Worm (Caenorhabditis elegans): ENCODE measurements around the gene gcy-11.

- TF ChIP-seq ztf-23 (GFP tag; IDR thresholded peaks at IDR 0.05) (0 out of 2 replicates have a peak, but pooled peaks have one; percentile 25), klf-2 (GFP tag; conservative IDR thresholded peaks at IDR 0.05) (no peak), cog-1 (tag; optimal IDR thresholded peaks at IDR 0.05) (no peak)
These were observed 3.0 kb upstream of the gcy-11 start for ce11 chrX:17058340-17058739.

All from whole organism, midembryonic.